Fruit fly (Drosophila melanogaster): ENCODE data around the gene CG31735.

The CG31735 gene

dm6 chr2L:15910937-15911590 lies 15.8 kb downstream of the CG31735 start (continued):
- TF ChIP-seq Jra (GFP tag; optimal IDR thresholded peaks at IDR 0.05) = peak; percentile 57
- TF ChIP-seq rgr (GFP tag; optimal IDR thresholded peaks at IDR 0.05) = peak; percentile 97
- TF ChIP-seq fru (GFP tag; optimal IDR thresholded peaks at IDR 0.05) = peak; percentile 97
- no peak for TF ChIP-seq pan (optimal IDR thresholded peaks at IDR 0.05)
- TF ChIP-seq Myc (optimal IDR thresholded peaks at IDR 0.05) = no peak
- TF ChIP-seq N (GFP tag; optimal IDR thresholded peaks at IDR 0.05) = no peak
- TF ChIP-seq lola (GFP tag; optimal IDR thresholded peaks at IDR 0.05) = no peak
- peak; percentile 32 for TF ChIP-seq GATAd (GFP tag; optimal IDR thresholded peaks at IDR 0.05)
- TF ChIP-seq dl (GFP tag; optimal IDR thresholded peaks at IDR 0.05; ENCODE audit: insufficient read depth in 1 of 2, partially characterized antibody in 2 of 2) = peak; percentile 20 to 36

- TF ChIP-seq Rel (GFP tag; optimal IDR thresholded peaks at IDR 0.05) (no peak), Rel (tag; optimal IDR thresholded peaks at IDR 0.05) (peak; percentile 93), ey (GFP tag; optimal IDR thresholded peaks at IDR 0.05) (no peak), Vsx2 (GFP tag; optimal IDR thresholded peaks at IDR 0.05; ENCODE audit: partially characterized antibody) (peak; percentile 84), Dif (GFP tag; optimal IDR thresholded peaks at IDR 0.05; ENCODE audit: partially characterized antibody) (peak; percentile 89), Hr83 (GFP tag; optimal IDR thresholded peaks at IDR 0.05; ENCODE audit: poor library complexity, severe bottlenecking) (no peak), woc (GFP tag; optimal IDR thresholded peaks at IDR 0.05) (no peak), dl (GFP tag; optimal IDR thresholded peaks at IDR 0.05; ENCODE audit: insufficient read depth in 1 of 2, partially characterized antibody in 2 of 2) (peak; percentile 89 to 95), h (GFP tag; optimal IDR thresholded peaks at IDR 0.05) (peak; percentile 65)
Measured at dm6 chr2L:15911591-15912007, 16.3 kb downstream of the CG31735 start.

- TF ChIP-seq foxo (GFP tag; optimal IDR thresholded peaks at IDR 0.05) (peak in 1 of 2 experiments; percentile 90), HLH106 (tag; optimal IDR thresholded peaks at IDR 0.05) (peak; percentile 94), psq (GFP tag; optimal IDR thresholded peaks at IDR 0.05) (peak; percentile 89), Vsx2 (GFP tag; optimal IDR thresholded peaks at IDR 0.05; ENCODE audit: partially characterized antibody) (no peak), Hr78 (GFP tag; optimal IDR thresholded peaks at IDR 0.05) (no peak), Hnf4 (GFP tag; optimal IDR thresholded peaks at IDR 0.05) (peak; percentile 39), tai (GFP tag; optimal IDR thresholded peaks at IDR 0.05) (peak; percentile 53), N (GFP tag; optimal IDR thresholded peaks at IDR 0.05) (no peak), Jra (GFP tag; optimal IDR thresholded peaks at IDR 0.05) (no peak), Hr83 (GFP tag; optimal IDR thresholded peaks at IDR 0.05; ENCODE audit: poor library complexity, severe bottlenecking) (no peak), Dif (GFP tag; optimal IDR thresholded peaks at IDR 0.05; ENCODE audit: partially characterized antibody) (peak; percentile 31), lola (GFP tag; optimal IDR thresholded peaks at IDR 0.05) (no peak), OdsH (GFP tag; optimal IDR thresholded peaks at IDR 0.05) (peak; percentile 95), dsf (GFP tag; optimal IDR thresholded peaks at IDR 0.05; ENCODE audit: borderline replicate concordance) (peak; percentile 44), jim (GFP tag; optimal IDR thresholded peaks at IDR 0.05) (no peak), fru (GFP tag; optimal IDR thresholded peaks at IDR 0.05) (peak; percentile 78), Dfd (GFP tag; optimal IDR thresholded peaks at IDR 0.05) (peak; percentile 39), Abd-B (GFP tag; optimal IDR thresholded peaks at IDR 0.05) (no peak), CG9705 (GFP tag; optimal IDR thresholded peaks at IDR 0.05) (peak; percentile 81), CG32264 (GFP tag; optimal IDR thresholded peaks at IDR 0.05) (no peak), pan (optimal IDR thresholded peaks at IDR 0.05) (no peak), br (GFP tag; optimal IDR thresholded peaks at IDR 0.05) (peak; percentile 24), Sp1 (GFP tag; optimal IDR thresholded peaks at IDR 0.05) (peak; percentile 90), Myc (optimal IDR thresholded peaks at IDR 0.05) (no peak), ey (GFP tag; optimal IDR thresholded peaks at IDR 0.05) (peak; percentile 79), GATAd (GFP tag; optimal IDR thresholded peaks at IDR 0.05) (no peak), dmrt93B (GFP tag; optimal IDR thresholded peaks at IDR 0.05) (peak; percentile 86), Mio (GFP tag; optimal IDR thresholded peaks at IDR 0.05) (no peak), h (GFP tag; optimal IDR thresholded peaks at IDR 0.05) (peak; percentile 55), sv (GFP tag; optimal IDR thresholded peaks at IDR 0.05) (peak; percentile 77), rgr (GFP tag; optimal IDR thresholded peaks at IDR 0.05) (peak; percentile 94), dl (GFP tag; optimal IDR thresholded peaks at IDR 0.05; ENCODE audit: insufficient read depth in 1 of 2, partially characterized antibody in 2 of 2) (no peak), woc (GFP tag; optimal IDR thresholded peaks at IDR 0.05) (peak; percentile 39), Rel (GFP tag; optimal IDR thresholded peaks at IDR 0.05) (peak; percentile 43), Rel (tag; optimal IDR thresholded peaks at IDR 0.05) (no peak), CrebA (GFP tag; optimal IDR thresholded peaks at IDR 0.05; ENCODE audit: borderline replicate concordance) (peak; percentile 30), brk (GFP tag; optimal IDR thresholded peaks at IDR 0.05) (peak; percentile 52), sage (GFP tag; optimal IDR thresholded peaks at IDR 0.05) (peak; percentile 30)
Measured at dm6 chr2L:15912008-15912900, 17.0 kb downstream of the CG31735 start.
